Fruit fly (Drosophila melanogaster): Measurements from ENCODE around the gene CG33648.

The CG33648 gene

dm6 chr2L:14512811-14513389 is 11.2 kb upstream of the CG33648 start (continued):
- TF ChIP-seq grn (GFP tag; optimal IDR thresholded peaks at IDR 0.05) (peak; percentile 51), CG43689 (GFP tag; IDR thresholded peaks at IDR 0.05) (no peak), bbx (GFP tag; IDR thresholded peaks at IDR 0.05; ENCODE audit: partially characterized antibody) (no peak), CG4328 (GFP tag; optimal IDR thresholded peaks at IDR 0.05) (no peak), luna (GFP tag; optimal IDR thresholded peaks at IDR 0.05) (no peak), CG6689 (GFP tag; IDR thresholded peaks at IDR 0.05) (peak; percentile 72), CG8944 (GFP tag; optimal IDR thresholded peaks at IDR 0.05) (peak; percentile 72), abd-A (tag; optimal IDR thresholded peaks at IDR 0.05) (peak; percentile 22), Poxn (GFP tag; IDR thresholded peaks at IDR 0.05) (no peak), CG8089 (GFP tag; optimal IDR thresholded peaks at IDR 0.05) (peak; percentile 76), CG13894 (tag; optimal IDR thresholded peaks at IDR 0.05) (no peak), jumu (GFP tag; optimal IDR thresholded peaks at IDR 0.05) (peak; percentile 84), CG3847 (GFP tag; IDR thresholded peaks at IDR 0.05) (peak; percentile 28; the same call in 1 of the 2 replicates), salm (tag; optimal IDR thresholded peaks at IDR 0.05) (peak; percentile 40), Ets97D (GFP tag; optimal IDR thresholded peaks at IDR 0.05) (peak; percentile 33), CG15011 (GFP tag; optimal IDR thresholded peaks at IDR 0.05) (peak; percentile 38), CG13424 (tag; optimal IDR thresholded peaks at IDR 0.05) (peak; percentile 63), sc (optimal IDR thresholded peaks at IDR 0.05) (no peak), sc (GFP tag; optimal IDR thresholded peaks at IDR 0.05) (peak; percentile 73), CG11560 (tag; IDR thresholded peaks at IDR 0.05) (0 out of 3 replicates have a peak, but pooled peaks have one; percentile 13), CG14667 (GFP tag; IDR thresholded peaks at IDR 0.05) (no peak), BtbVII (GFP tag; optimal IDR thresholded peaks at IDR 0.05) (peak; percentile 58), B-H1 (GFP tag; IDR thresholded peaks at IDR 0.05) (no peak), pnt (GFP tag; optimal IDR thresholded peaks at IDR 0.05) (peak; percentile 81), CG2202 (tag; optimal IDR thresholded peaks at IDR 0.05) (peak; percentile 87), Nf-YB (GFP tag; optimal IDR thresholded peaks at IDR 0.05) (peak; percentile 56), CG12744 (GFP tag; optimal IDR thresholded peaks at IDR 0.05) (peak; percentile 66), p53 (GFP tag; optimal IDR thresholded peaks at IDR 0.05) (peak; percentile 27), CG1602 (GFP tag; optimal IDR thresholded peaks at IDR 0.05) (peak; percentile 84), CG6254 (GFP tag; optimal IDR thresholded peaks at IDR 0.05) (peak; percentile 82), CG18599 (GFP tag; optimal IDR thresholded peaks at IDR 0.05) (peak; percentile 56), CG1832 (GFP tag; optimal IDR thresholded peaks at IDR 0.05) (no peak), Dfd (GFP tag; optimal IDR thresholded peaks at IDR 0.05) (no peak), eve (GFP tag; optimal IDR thresholded peaks at IDR 0.05) (peak; percentile 66 to 86), CG4404 (GFP tag; IDR thresholded peaks at IDR 0.05) (peak; percentile 76), CG7271 (tag; optimal IDR thresholded peaks at IDR 0.05) (peak; percentile 52), ci (GFP tag; IDR thresholded peaks at IDR 0.05) (peak; percentile 76; the same call in 2 of the 3 replicates), CG10565 (GFP tag; optimal IDR thresholded peaks at IDR 0.05) (peak; percentile 47), CG12155 (GFP tag; optimal IDR thresholded peaks at IDR 0.05) (peak; percentile 59), schlank (tag; optimal IDR thresholded peaks at IDR 0.05) (no peak), Dref (GFP tag; IDR thresholded peaks at IDR 0.05) (no peak), Mrtf (GFP tag; IDR thresholded peaks at IDR 0.05) (0 out of 3 replicates have a peak, but pooled peaks have one; percentile 27), dimm (GFP tag; IDR thresholded peaks at IDR 0.05) (no peak), CG34422 (GFP tag; IDR thresholded peaks at IDR 0.05) (peak; percentile 58; the same call in 1 of the 3 replicates), pzg (GFP tag; optimal IDR thresholded peaks at IDR 0.05) (no peak), nerfin-2 (GFP tag; IDR thresholded peaks at IDR 0.05; ENCODE audit: partially characterized antibody) (no peak), H2.0 (GFP tag; IDR thresholded peaks at IDR 0.05) (peak; percentile 63), CG16779 (GFP tag; IDR thresholded peaks at IDR 0.05) (no peak), pros (GFP tag; optimal IDR thresholded peaks at IDR 0.05) (no peak), btn (GFP tag; optimal IDR thresholded peaks at IDR 0.05) (peak; percentile 53), sr (GFP tag; IDR thresholded peaks at IDR 0.05) (no peak)

Measured in whole organism, embryonic.